Worm (Caenorhabditis elegans) whole organism, young adult: ENCODE results near the gene dph-5.

ENCODE experiments used
- F10E7.11 ChIP-seq: sonication (generic microtip); optimal IDR thresholded peaks from 2 replicates; lab custom pipeline; 2017; ENCODE audit warnings: mild to moderate bottlenecking, missing genetic modification characterization, moderate library complexity, missing compliant biosample characterization
- F49E8.2 ChIP-seq: sonication (generic microtip); optimal IDR thresholded peaks from 3 replicates; lab custom pipeline; 2017; ENCODE audit warnings: missing genetic modification characterization, mild to moderate bottlenecking, missing compliant biosample characterization, antibody characterized with exemption, moderate library complexity; ENCODE audit not compliant: insufficient read depth
- T07F8.4 ChIP-seq: sonication (generic microtip); optimal IDR thresholded peaks from 2 replicates; lab custom pipeline; 2016; ENCODE audit warnings: mild to moderate bottlenecking, missing genetic modification characterization, moderate library complexity, missing compliant biosample characterization
- Y56A3A.18 ChIP-seq: fragments of 200-800 bp; sonication (Bioruptor generic); IDR thresholded peaks from 2 replicates; pipeline ENCODE4 v1.3.6; 2022; ENCODE audit warnings: missing genetic modification reagents, missing genetic modification characterization, missing compliant biosample characterization
- Y95B8A.8 ChIP-seq: fragments of 200-800 bp; sonication (Bioruptor generic); IDR thresholded peaks from 2 replicates; pipeline ENCODE4 v1.3.6; 2022; ENCODE audit warnings: missing genetic modification reagents, missing genetic modification characterization, missing compliant biosample characterization
- akir-1 ChIP-seq: fragments of 200-800 bp; sonication (Bioruptor generic); optimal IDR thresholded peaks from 2 replicates; lab custom pipeline; 2018; ENCODE audit warnings: mild to moderate bottlenecking, missing genetic modification characterization, moderate library complexity, missing compliant biosample characterization
- aptf-3 ChIP-seq: fragments of 200-800 bp; sonication (Bioruptor generic); IDR thresholded peaks from 2 replicates; pipeline ENCODE4 v1.3.6; 2022; ENCODE audit warnings: missing genetic modification characterization, missing compliant biosample characterization
- cebp-1 ChIP-seq, 2 experiments: fragments of 200-800 bp in 1 of 2; sonication (Bioruptor generic) in 1 of 2; sonication (generic microtip) in 1 of 2; IDR thresholded peaks in 1 of 2; optimal IDR thresholded peaks in 1 of 2; 2 replicates each; pipeline versions ENCODE4 v1.3.6 to Lab custom; 2017 to 2022; ENCODE audit warnings: missing compliant biosample characterization in 2 of 2, missing genetic modification characterization in 2 of 2, mild to moderate bottlenecking in 1 of 2, missing genetic modification reagents in 1 of 2, moderate library complexity in 1 of 2
- ceh-58 ChIP-seq: fragments of 200-800 bp; sonication (Bioruptor generic); IDR thresholded peaks from 2 replicates; pipeline ENCODE4 v1.3.6; 2022; ENCODE audit warnings: missing genetic modification characterization, missing compliant biosample characterization
- dpff-1 ChIP-seq: sonication (generic microtip); optimal IDR thresholded peaks from 2 replicates; lab custom pipeline; 2017; ENCODE audit warnings: mild to moderate bottlenecking, missing genetic modification characterization, missing compliant biosample characterization
- egl-18 ChIP-seq: fragments of 200-800 bp; sonication (Bioruptor generic); IDR thresholded peaks from 2 replicates; pipeline ENCODE4 v1.3.6; 2022; ENCODE audit warnings: missing genetic modification reagents, missing genetic modification characterization, missing compliant biosample characterization
- egrh-3 ChIP-seq: fragments of 200-800 bp; sonication (Bioruptor generic); IDR thresholded peaks from 2 replicates; pipeline ENCODE4 v1.3.6; 2022; ENCODE audit warnings: missing genetic modification reagents, missing genetic modification characterization, missing compliant biosample characterization
- him-1 ChIP-seq: sonication (generic microtip); optimal IDR thresholded peaks from 2 replicates; lab custom pipeline; 2016; ENCODE audit warnings: missing genotype, missing genetic modification reagents, missing genetic modification characterization, missing compliant biosample characterization
- hlh-12 ChIP-seq: sonication (generic microtip); optimal IDR thresholded peaks from 2 replicates; lab custom pipeline; 2016; ENCODE audit warnings: missing genetic modification characterization, missing compliant biosample characterization
- lag-1 ChIP-seq: fragments of 200-800 bp; sonication (Bioruptor generic); IDR thresholded peaks from 2 replicates; pipeline ENCODE4 v1.3.6; 2022; ENCODE audit warnings: missing genetic modification reagents, missing genetic modification characterization, missing compliant biosample characterization
- let-526 ChIP-seq: fragments of 200-800 bp; sonication (Bioruptor generic); IDR thresholded peaks from 2 replicates; pipeline ENCODE4 v1.3.6; 2022; ENCODE audit warnings: missing genetic modification reagents, missing genetic modification characterization, missing compliant biosample characterization
- lin-54 ChIP-seq: fragments of 200-800 bp; sonication (Bioruptor generic); optimal IDR thresholded peaks from 2 replicates; lab custom pipeline; 2018; ENCODE audit warnings: mild to moderate bottlenecking, missing genetic modification characterization, missing compliant biosample characterization
- lir-1 ChIP-seq: fragments of 200-800 bp; sonication (Bioruptor generic); conservative IDR thresholded peaks from 2 replicates; pipeline ENCODE4 v1.3.6; 2022; ENCODE audit warnings: missing genetic modification reagents, missing genetic modification characterization, missing compliant biosample characterization
- lsy-27 ChIP-seq: sonication (generic microtip); optimal IDR thresholded peaks from 2 replicates; lab custom pipeline; 2017; ENCODE audit warnings: missing genetic modification characterization, mild to moderate bottlenecking, missing compliant biosample characterization, antibody characterized with exemption, missing genotype, borderline replicate concordance; ENCODE audit not compliant: insufficient read depth
- mes-4 ChIP-seq: sonication (generic microtip); optimal IDR thresholded peaks from 2 replicates; lab custom pipeline; 2016; ENCODE audit warnings: missing genotype, missing genetic modification characterization, missing compliant biosample characterization
- mxl-1 ChIP-seq: sonication (generic microtip); optimal IDR thresholded peaks from 2 replicates; lab custom pipeline; 2016; ENCODE audit warnings: missing genetic modification characterization, missing compliant biosample characterization
- nfyb-1 ChIP-seq: fragments of 200-800 bp; sonication (Bioruptor generic); IDR thresholded peaks from 2 replicates; pipeline ENCODE4 v1.3.6; 2022; ENCODE audit warnings: missing genetic modification reagents, missing genetic modification characterization, missing compliant biosample characterization
- nhr-120 ChIP-seq: fragments of 200-800 bp; sonication (Bioruptor generic); IDR thresholded peaks from 2 replicates; pipeline ENCODE4 v1.3.6; 2022; ENCODE audit warnings: missing genetic modification characterization, missing compliant biosample characterization
- nhr-80 ChIP-seq: sonication (generic microtip); optimal IDR thresholded peaks from 2 replicates; lab custom pipeline; 2016; ENCODE audit warnings: missing genetic modification characterization, missing compliant biosample characterization
- nhr-90 ChIP-seq: sonication (generic microtip); optimal IDR thresholded peaks from 2 replicates; lab custom pipeline; 2016; ENCODE audit warnings: missing genotype, mild to moderate bottlenecking, missing genetic modification characterization, missing compliant biosample characterization
- rpc-1 ChIP-seq, 2 experiments: fragments of 150-350 bp in 1 of 2; sonication (generic microtip) in 1 of 2; optimal IDR thresholded peaks; 2 replicates each; lab custom pipeline; 2014 to 2018; ENCODE audit warnings: missing biosample characterization in 1 of 2, missing genetic modification characterization in 1 of 2, missing genetic modification reagents in 1 of 2, missing genotype in 1 of 2
- sdz-38 ChIP-seq: sonication (generic microtip); optimal IDR thresholded peaks from 2 replicates; lab custom pipeline; 2016; ENCODE audit warnings: missing genotype, missing genetic modification characterization, missing compliant biosample characterization
- sea-2 ChIP-seq: fragments of 200-800 bp; sonication (Bioruptor generic); IDR thresholded peaks from 2 replicates; pipeline ENCODE4 v1.3.6; 2022; ENCODE audit warnings: missing genetic modification characterization, missing compliant biosample characterization
- snpc-1.3 ChIP-seq: sonication (generic microtip); optimal IDR thresholded peaks from 2 replicates; lab custom pipeline; 2017; ENCODE audit warnings: missing genetic modification characterization, mild to moderate bottlenecking, missing compliant biosample characterization, antibody characterized with exemption, moderate library complexity, missing genotype, missing genetic modification reagents; ENCODE audit not compliant: insufficient read depth
- snpc-4 ChIP-seq, 5 experiments: fragments of 150-350 bp in 1 of 5; sonication (generic microtip) in 4 of 5; optimal IDR thresholded peaks; 2 replicates each; lab custom pipeline; 2014 to 2018; ENCODE audit warnings: missing genetic modification characterization in 5 of 5, missing biosample characterization in 3 of 5, antibody characterized with exemption in 2 of 5, mild to moderate bottlenecking in 2 of 5, missing compliant biosample characterization in 2 of 5, missing genotype in 2 of 5, moderate library complexity in 2 of 5, missing genetic modification reagents in 1 of 5
- unc-62 ChIP-seq: fragments of 150-350 bp; optimal IDR thresholded peaks from 2 replicates; lab custom pipeline; 2014; ENCODE audit warnings: missing biosample characterization, missing genetic modification reagents, missing genetic modification characterization
- zfh-2 ChIP-seq: fragments of 200-800 bp; sonication (Bioruptor generic); conservative IDR thresholded peaks from 2 replicates; pipeline ENCODE4 v1.3.6; 2022; ENCODE audit warnings: missing genetic modification reagents, missing genetic modification characterization, missing compliant biosample characterization
- ztf-3 ChIP-seq: fragments of 200-800 bp; sonication (Bioruptor generic); optimal IDR thresholded peaks from 2 replicates; lab custom pipeline; 2018; ENCODE audit warnings: mild to moderate bottlenecking, missing genetic modification characterization, missing compliant biosample characterization

dph-5 gene

DNA sequence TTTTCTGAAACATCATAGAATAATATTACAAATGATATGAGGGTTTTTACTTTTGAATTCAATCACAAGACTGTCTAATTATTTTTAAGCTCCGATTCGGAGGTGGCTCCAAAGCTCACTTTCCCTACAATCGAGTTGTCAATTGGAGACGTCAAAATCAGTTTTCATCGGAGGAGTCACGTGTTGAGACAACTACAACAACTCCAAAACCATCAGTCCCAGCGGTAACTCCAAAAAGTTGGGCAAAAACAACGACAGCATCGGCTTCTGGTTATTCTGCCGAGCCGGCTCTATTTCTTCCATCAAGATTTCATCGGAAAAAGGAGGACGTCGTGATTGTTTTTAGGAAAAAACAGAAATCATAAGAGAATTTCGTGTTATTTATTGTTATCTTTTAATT is 34.1 kb downstream of the dph-5 start (continued):
- TF ChIP-seq F10E7.11 (tag; lab: Kevin White, UChicago) = no peak
- no peak for TF ChIP-seq mxl-1 (tag; lab: Kevin White, UChicago)
- TF ChIP-seq egl-18 = no peak
- TF ChIP-seq akir-1 (GFP tag; lab: Kevin White, UChicago) = no peak
- no peak for TF ChIP-seq lin-54

DNA sequence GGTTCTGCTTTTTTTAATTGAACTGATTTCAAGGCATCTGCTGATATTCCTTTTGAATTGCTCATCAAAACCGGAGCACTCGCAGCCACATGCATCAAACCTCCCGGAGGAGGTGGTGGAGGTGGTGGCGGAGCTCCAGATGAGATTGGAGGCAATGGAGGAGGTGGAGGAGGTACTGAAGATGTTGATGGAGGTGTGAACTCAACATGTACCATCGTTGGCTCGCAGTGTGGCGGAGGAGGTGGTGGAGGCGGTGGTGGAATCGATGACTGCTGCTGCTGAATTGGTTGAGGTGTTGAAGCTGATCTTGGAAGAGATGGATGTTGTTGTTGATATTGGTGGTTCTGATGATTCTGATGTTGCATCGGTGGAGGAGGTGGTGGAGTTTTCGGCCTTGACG is 37.0 kb downstream of the dph-5 start:
- TF ChIP-seq let-526 (GFP tag; lab: Robert Waterston, UW) (no peak), lir-1 (GFP tag; lab: Robert Waterston, UW) (no peak), zfh-2 (GFP tag; lab: Robert Waterston, UW) (peak; percentile 73), mes-4 (tag; lab: Kevin White, UChicago) (no peak), nhr-120 (GFP tag; lab: Robert Waterston, UW) (no peak), lsy-27 (tag; lab: Kevin White, UChicago) (no peak), snpc-1.3 (tag; lab: Kevin White, UChicago) (no peak), egrh-3 (GFP tag; lab: Robert Waterston, UW) (peak; percentile 8; the same call in 1 of the 2 replicates), ceh-58 (GFP tag; lab: Robert Waterston, UW) (0 out of 2 replicates have a peak, but pooled peaks have one; percentile 24), nhr-80 (tag; lab: Kevin White, UChicago) (no peak)

- no peak for TF ChIP-seq cebp-1 (GFP tag; IDR thresholded peaks at IDR 0.05; lab: Robert Waterston, UW)
- no peak for TF ChIP-seq cebp-1 (tag; optimal IDR thresholded peaks at IDR 0.05; lab: Kevin White, UChicago)
- no peak for TF ChIP-seq T07F8.4 (tag; lab: Kevin White, UChicago)
- no peak for TF ChIP-seq him-1 (tag; lab: Kevin White, UChicago)
- TF ChIP-seq sdz-38 (tag; lab: Kevin White, UChicago) = no peak
- TF ChIP-seq hlh-12 (tag; lab: Kevin White, UChicago) = no peak
- TF ChIP-seq ztf-3 = no peak
- no peak for TF ChIP-seq dpff-1
- no peak for TF ChIP-seq Y95B8A.8 (GFP tag; lab: Robert Waterston, UW)
These were observed 40.9 kb downstream of the dph-5 start, which contains the start of gene shn-1 for ce11 chrII:11390865-11391264. Gene shn-1, minus strand, starts transcription at chrII:11390965.

DNA sequence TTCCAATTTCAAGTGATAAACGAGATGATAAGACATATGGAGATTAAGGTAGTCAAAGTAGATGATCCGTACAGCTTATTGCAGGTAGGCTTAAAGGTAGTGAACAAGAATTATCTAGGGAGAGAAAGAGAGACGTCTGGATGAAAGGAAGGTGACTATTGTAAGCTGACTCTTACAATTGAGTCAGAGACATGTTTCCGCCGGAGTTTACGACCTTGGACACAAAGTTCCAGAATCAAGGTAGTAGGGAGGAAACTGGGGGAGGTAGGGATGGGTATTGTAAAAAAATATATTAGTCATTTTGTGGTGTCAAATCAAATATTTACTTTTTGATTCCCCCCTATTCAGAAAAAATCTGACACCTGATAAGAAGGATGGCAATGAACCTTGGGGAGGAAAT is 42.4 kb downstream of the dph-5 start:
- no peak for TF ChIP-seq aptf-3 (GFP tag; lab: Robert Waterston, UW)
- TF ChIP-seq nhr-90 (tag; lab: Kevin White, UChicago) = no peak
- no peak for TF ChIP-seq nhr-120 (GFP tag; lab: Robert Waterston, UW)
- TF ChIP-seq lsy-27 (tag; lab: Kevin White, UChicago) = no peak
- no peak for TF ChIP-seq Y56A3A.18 (GFP tag; lab: Robert Waterston, UW)
- no peak for TF ChIP-seq nfyb-1 (GFP tag; lab: Robert Waterston, UW)
- TF ChIP-seq, all 124 proteins: peak for 0

- TF ChIP-seq egrh-3 (GFP tag; lab: Robert Waterston, UW) (peak; percentile 15; the same call in 1 of the 2 replicates), unc-62 (no peak), lin-54 (no peak), zfh-2 (GFP tag; lab: Robert Waterston, UW) (peak; percentile 72), sea-2 (GFP tag; lab: Robert Waterston, UW) (no peak), lir-1 (GFP tag; lab: Robert Waterston, UW) (no peak), rpc-1 (optimal IDR thresholded peaks at IDR 0.05; lab: Kevin White, UChicago) (no peak), rpc-1 (tag; optimal IDR thresholded peaks at IDR 0.05; lab: Kevin White, UChicago) (no peak), snpc-4 (GFP tag; optimal IDR thresholded peaks at IDR 0.05; lab: Kevin White, UChicago) (no peak), snpc-4 (tag; optimal IDR thresholded peaks at IDR 0.05; lab: Kevin White, UChicago) (no peak), F49E8.2 (tag; lab: Kevin White, UChicago) (no peak), egl-18 (no peak), lag-1 (no peak)
These were observed 43.8 kb downstream of the dph-5 start for ce11 chrII:11393787-11394186.
